Fruit fly (Drosophila melanogaster) whole organism, wandering third instar larva: ENCODE results near the gene ND-30.

Source experiments
- CG9705 ChIP-seq: fragments of 200-800 bp; sonication (Bioruptor generic); optimal IDR thresholded peaks from 2 replicates; lab custom pipeline; 2018; ENCODE audit warnings: missing biosample characterization, mild to moderate bottlenecking, missing genetic modification characterization
- Mio ChIP-seq: sonication (Bioruptor generic); optimal IDR thresholded peaks from 2 replicates; lab custom pipeline; 2016; ENCODE audit warnings: missing biosample characterization, missing genetic modification characterization

dm6 chr3L:3189647-3190046 is 30.3 kb upstream of the ND-30 start, which contains the start of the genes CG42525 and CG14958:
- TF ChIP-seq CG9705 (GFP tag; lab: Kevin White, UChicago): no peak
- no peak for TF ChIP-seq Mio (GFP tag; lab: Kevin White, UChicago)
